Fruit fly (Drosophila melanogaster) whole organism, prepupa: Measurements from ENCODE around the gene Lsp1alpha.

Experiments used
- CG4318 ChIP-seq: fragments of 200-800 bp; sonication (Bioruptor generic); optimal IDR thresholded peaks from 3 replicates; lab custom pipeline; 2017; ENCODE audit warnings: missing biosample characterization, mild to moderate bottlenecking, missing genetic modification characterization
- CG6792 ChIP-seq: fragments of 200-800 bp; sonication (Bioruptor generic); optimal IDR thresholded peaks from 3 replicates; lab custom pipeline; 2016; ENCODE audit warnings: missing biosample characterization, missing genetic modification characterization
- fkh ChIP-seq: fragments of 200-800 bp; sonication (Bioruptor generic); optimal IDR thresholded peaks from 3 replicates; lab custom pipeline; 2017; ENCODE audit warnings: missing biosample characterization, mild to moderate bottlenecking, missing genetic modification characterization, moderate library complexity
- spab ChIP-seq: fragments of 200-800 bp; sonication (Bioruptor generic); optimal IDR thresholded peaks from 2 replicates; lab custom pipeline; 2017; ENCODE audit warnings: missing biosample characterization, mild to moderate bottlenecking, missing genetic modification characterization, missing genetic modification reagents

dm6 chrX:12465316-12465715, 24.8 kb upstream of the Lsp1alpha start:
- TF ChIP-seq CG6792 (GFP tag; lab: Kevin White, UChicago) (no peak), CG4318 (no peak), spab (GFP tag; lab: Kevin White, UChicago) (no peak), fkh (no peak)
